Fruit fly (Drosophila melanogaster) S2 (cell line): ENCODE data around the gene crp.

Source experiments
- CG8478 ChIP-seq: fragments of >200 bp; optimal IDR thresholded peaks from 2 replicates; lab custom pipeline; 2018
- CTCF ChIP-seq, 2 experiments: fragments of >200 bp; optimal IDR thresholded peaks; 2 replicates each; lab custom pipeline; 2018

DNA sequence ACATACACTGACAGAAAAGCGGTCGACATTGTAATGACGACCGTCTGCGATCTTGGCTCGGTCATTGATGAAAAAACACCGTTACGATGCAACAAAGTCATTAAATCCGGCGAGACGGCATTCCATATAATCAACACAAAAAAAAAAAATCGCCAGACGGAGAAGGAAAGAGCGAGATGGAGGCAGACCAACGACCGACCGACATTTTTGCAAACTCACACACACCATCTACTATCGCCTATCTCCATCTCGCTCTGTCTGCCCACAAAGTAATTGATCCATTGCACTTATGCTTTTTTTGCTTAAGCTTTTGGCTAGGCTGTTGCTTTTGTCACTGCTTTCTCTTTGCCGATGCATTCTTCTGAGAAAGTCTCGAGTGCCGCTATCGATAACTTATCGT lies 13.4 kb downstream of the crp start:
- TF ChIP-seq CTCF (optimal IDR thresholded peaks at IDR 0.05; lab: Kevin White, UChicago), result no peak
- TF ChIP-seq CG8478 (lab: Kevin White, UChicago), result no peak
